Fruit fly (Drosophila melanogaster): ENCODE data around the gene CG8191.

- TF ChIP-seq CG8478 (optimal IDR thresholded peaks at IDR 0.05) (no peak), CTCF (optimal IDR thresholded peaks at IDR 0.05) (no peak)
Observed at dm6 chrX:15733995-15734394, 2.0 kb downstream of the CG8191 start, which contains the start of the genes CG12379 and MagR.
